Fruit fly (Drosophila melanogaster): ENCODE measurements around the gene CG6761.

CG6761 gene

DNA sequence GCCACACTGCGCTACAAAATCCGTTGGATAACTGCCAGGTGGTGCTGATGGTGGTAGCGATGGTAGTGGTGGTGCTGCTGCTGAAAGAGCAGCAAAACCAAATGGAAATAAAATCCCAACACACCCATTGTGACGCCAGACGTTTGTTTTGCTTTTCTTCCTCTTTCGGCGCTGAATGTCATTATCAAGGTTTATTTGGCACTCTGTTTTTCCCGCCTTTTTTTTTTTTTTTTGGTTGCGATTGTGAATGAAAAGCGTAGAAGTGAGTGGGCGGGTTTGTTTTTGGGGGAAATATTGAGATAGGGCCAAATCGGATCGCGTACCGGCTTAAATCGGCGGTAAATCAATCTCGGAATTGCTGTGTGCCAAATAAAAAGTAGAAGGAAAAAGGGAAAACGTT is 26.1 kb downstream of the CG6761 start:
- TF ChIP-seq EcR (GFP tag; optimal IDR thresholded peaks at IDR 0.05) (no peak), CG34367 (tag; optimal IDR thresholded peaks at IDR 0.05) (no peak), CG4496 (GFP tag; IDR thresholded peaks at IDR 0.05) (no peak), fd96Ca (GFP tag; IDR thresholded peaks at IDR 0.05) (no peak), Pif1B (GFP tag; optimal IDR thresholded peaks at IDR 0.05) (no peak), CG15710 (tag; optimal IDR thresholded peaks at IDR 0.05) (no peak), CG12605 (GFP tag; IDR thresholded peaks at IDR 0.05) (no peak), gl (tag; optimal IDR thresholded peaks at IDR 0.05) (no peak), CG10348 (GFP tag; IDR thresholded peaks at IDR 0.05) (no peak), CG14655 (GFP tag; optimal IDR thresholded peaks at IDR 0.05) (no peak), CG13204 (GFP tag; optimal IDR thresholded peaks at IDR 0.05) (no peak), CG32121 (GFP tag; IDR thresholded peaks at IDR 0.05) (no peak), CG8159 (tag; optimal IDR thresholded peaks at IDR 0.05) (no peak), Ets98B (GFP tag; IDR thresholded peaks at IDR 0.05) (no peak), CG8301 (tag; optimal IDR thresholded peaks at IDR 0.05) (no peak)

DNA sequence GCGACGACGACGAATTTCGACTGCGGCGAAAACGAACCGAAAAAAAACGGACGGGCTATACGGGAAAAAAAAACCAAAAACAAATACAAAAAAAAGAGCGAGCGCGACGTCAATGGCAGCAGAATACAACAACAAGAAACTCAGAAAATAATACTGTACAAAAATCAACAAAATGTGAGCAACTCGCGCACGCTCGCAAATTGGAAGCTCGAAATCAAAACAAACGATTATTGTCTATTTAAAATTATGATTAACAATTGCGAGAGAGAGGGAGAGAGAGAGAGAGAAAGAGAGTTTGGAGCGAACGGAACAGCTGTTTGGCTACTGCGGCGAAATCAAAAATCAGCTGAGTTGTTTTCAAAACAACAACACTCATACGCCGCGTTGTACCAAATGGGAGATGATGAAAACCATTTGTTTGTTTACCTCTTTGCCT is 27.8 kb downstream of the CG6761 start:
- TF ChIP-seq CG32121 (GFP tag; IDR thresholded peaks at IDR 0.05) (peak; percentile 73), CG14655 (GFP tag; optimal IDR thresholded peaks at IDR 0.05) (peak; percentile 55), CG8159 (tag; optimal IDR thresholded peaks at IDR 0.05) (no peak), CG4496 (GFP tag; IDR thresholded peaks at IDR 0.05) (peak; percentile 88), rn (GFP tag; IDR thresholded peaks at IDR 0.05) (0 out of 2 replicates have a peak, but pooled peaks have one; percentile 14), Snoo (tag; optimal IDR thresholded peaks at IDR 0.05) (peak; percentile 84), Pif1B (GFP tag; optimal IDR thresholded peaks at IDR 0.05) (peak; percentile 17), CG12605 (GFP tag; IDR thresholded peaks at IDR 0.05) (peak; percentile 91), Ets98B (GFP tag; IDR thresholded peaks at IDR 0.05) (peak; percentile 79), fd96Ca (GFP tag; IDR thresholded peaks at IDR 0.05) (no peak; the same call in 1 of the 3 replicates), EcR (GFP tag; optimal IDR thresholded peaks at IDR 0.05) (no peak), CG15710 (tag; optimal IDR thresholded peaks at IDR 0.05) (no peak), Pif1A (GFP tag; optimal IDR thresholded peaks at IDR 0.05) (peak; percentile 66)

DNA sequence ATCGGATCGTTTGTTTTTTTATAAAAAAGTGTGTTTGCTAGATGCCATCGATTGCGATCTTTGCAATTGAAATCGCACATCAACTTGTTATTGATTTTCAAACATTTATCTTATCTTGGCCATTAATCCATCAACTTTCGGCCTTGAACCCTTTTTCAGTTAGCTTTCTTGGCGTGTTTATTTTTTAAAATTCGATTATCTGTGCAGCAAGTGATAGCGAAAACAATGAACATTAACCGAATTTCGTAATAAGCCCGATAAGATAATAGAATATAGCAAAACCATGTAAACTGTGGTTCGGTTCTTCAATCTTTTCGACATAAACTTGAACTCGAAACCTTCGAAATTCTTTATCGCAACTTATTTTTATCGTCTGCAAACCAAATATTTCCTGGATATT is 29.1 kb downstream of the CG6761 start:
- no peak for TF ChIP-seq CG9948 (tag; optimal IDR thresholded peaks at IDR 0.05)
- no peak for TF ChIP-seq CG8159 (tag; optimal IDR thresholded peaks at IDR 0.05)
- no peak for TF ChIP-seq Pif1B (GFP tag; optimal IDR thresholded peaks at IDR 0.05)
- no peak for TF ChIP-seq Snoo (tag; optimal IDR thresholded peaks at IDR 0.05)
- TF ChIP-seq gl (tag; optimal IDR thresholded peaks at IDR 0.05): no peak
- TF ChIP-seq CG12605 (GFP tag; IDR thresholded peaks at IDR 0.05): no peak
- no peak for TF ChIP-seq CG15710 (tag; optimal IDR thresholded peaks at IDR 0.05)
- no peak for TF ChIP-seq CG32121 (GFP tag; IDR thresholded peaks at IDR 0.05)
- TF ChIP-seq CG14655 (GFP tag; optimal IDR thresholded peaks at IDR 0.05): no peak
- no peak for TF ChIP-seq Ets98B (GFP tag; IDR thresholded peaks at IDR 0.05)

DNA sequence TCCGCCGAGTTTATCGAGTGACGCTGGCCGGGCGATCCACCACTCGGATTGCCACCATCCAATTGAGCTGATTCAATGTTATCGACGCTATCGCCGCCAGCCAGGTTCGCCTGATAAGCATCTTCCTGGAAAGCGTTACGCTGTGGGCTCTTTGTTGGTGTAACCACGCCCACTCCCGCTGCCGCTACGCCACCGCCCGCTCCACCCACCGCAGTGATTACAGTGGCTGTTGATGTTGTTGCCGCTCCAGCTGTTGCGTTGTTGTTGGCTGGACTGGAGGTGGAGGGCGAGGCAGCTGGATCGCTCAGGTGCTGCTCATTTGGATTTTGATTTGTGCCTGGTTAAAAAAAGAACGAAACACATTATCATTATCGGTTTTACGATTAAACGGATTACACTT is 32.0 kb downstream of the CG6761 start:
- TF ChIP-seq Ets98B (GFP tag; IDR thresholded peaks at IDR 0.05) (no peak), CG17806 (tag; optimal IDR thresholded peaks at IDR 0.05) (no peak), EcR (GFP tag; optimal IDR thresholded peaks at IDR 0.05) (no peak), CG13204 (GFP tag; optimal IDR thresholded peaks at IDR 0.05) (peak; percentile 10), CG8159 (tag; optimal IDR thresholded peaks at IDR 0.05) (no peak)

Measured in whole organism, pupa.